Fruit fly (Drosophila melanogaster) whole organism, embryonic: ENCODE results near the gene CG16775.
A peak's percentile ranks its signal among the peaks of the same experiment; 100 is the strongest.

Experiments
- CG10267 ChIP-seq: fragments of 200-800 bp; sonication (Bioruptor generic); optimal IDR thresholded peaks from 2 replicates; lab custom pipeline; 2018; ENCODE audit warnings: missing biosample characterization, mild to moderate bottlenecking, missing genetic modification characterization, moderate library complexity
- CG12155 ChIP-seq: fragments of 200-800 bp; sonication (Bioruptor generic); optimal IDR thresholded peaks from 3 replicates; lab custom pipeline; 2016; ENCODE audit warnings: missing biosample characterization, missing genetic modification characterization
- CG12391 ChIP-seq: fragments of 200-800 bp; sonication (Bioruptor generic); optimal IDR thresholded peaks from 3 replicates; lab custom pipeline; 2018; ENCODE audit warnings: missing biosample characterization, mild to moderate bottlenecking, missing genetic modification characterization, moderate library complexity
- CG12659 ChIP-seq: fragments of 200-800 bp; sonication (Bioruptor generic); optimal IDR thresholded peaks from 3 replicates; lab custom pipeline; 2017; ENCODE audit warnings: mild to moderate bottlenecking, missing biosample characterization, missing genetic modification reagents, missing genetic modification characterization
- CG13894 ChIP-seq: fragments of 200-800 bp; sonication (Bioruptor generic); optimal IDR thresholded peaks from 3 replicates; lab custom pipeline; 2018; ENCODE audit warnings: missing biosample characterization, mild to moderate bottlenecking, missing genetic modification characterization, moderate library complexity
- CG14014 ChIP-seq: fragments of 200-800 bp; sonication (Bioruptor generic); IDR thresholded peaks from 2 replicates; pipeline ENCODE4 v1.3.6; 2022; ENCODE audit warnings: missing biosample characterization, missing genetic modification characterization
- CG15269 ChIP-seq: fragments of 200-800 bp; sonication (Bioruptor generic); optimal IDR thresholded peaks from 2 replicates; lab custom pipeline; 2018; ENCODE audit warnings: missing biosample characterization, mild to moderate bottlenecking, missing genetic modification characterization, moderate library complexity
- CG16813 ChIP-seq: fragments of 200-800 bp; sonication (Bioruptor generic); IDR thresholded peaks from 3 replicates; pipeline ENCODE4 v1.3.6; 2022; ENCODE audit warnings: missing biosample characterization, missing genetic modification characterization; ENCODE audit not compliant: partially characterized antibody
- CG18262 ChIP-seq: fragments of 200-800 bp; optimal IDR thresholded peaks from 3 replicates; lab custom pipeline; 2019; ENCODE audit warnings: missing biosample characterization, mild to moderate bottlenecking, missing genetic modification characterization, moderate library complexity
- CG2116 ChIP-seq: fragments of 200-800 bp; sonication (Bioruptor generic); optimal IDR thresholded peaks from 3 replicates; lab custom pipeline; 2018; ENCODE audit warnings: missing biosample characterization, mild to moderate bottlenecking, missing genetic modification characterization
- CG32772 ChIP-seq: fragments of 200-800 bp; sonication (Bioruptor generic); IDR thresholded peaks from 2 replicates; pipeline ENCODE4 v1.3.6; 2022; ENCODE audit warnings: missing biosample characterization, missing genetic modification characterization
- CG34422 ChIP-seq: fragments of 200-800 bp; sonication (Bioruptor generic); IDR thresholded peaks from 3 replicates; pipeline ENCODE4 v1.3.6; 2022; ENCODE audit warnings: missing biosample characterization, missing genetic modification characterization
- CG3847 ChIP-seq: fragments of 200-800 bp; sonication (Bioruptor generic); IDR thresholded peaks from 2 replicates; pipeline ENCODE4 v1.3.6; 2022; ENCODE audit warnings: missing biosample characterization, missing genetic modification characterization
- CG4617 ChIP-seq: fragments of 200-800 bp; sonication (Bioruptor generic); optimal IDR thresholded peaks from 3 replicates; lab custom pipeline; 2016; ENCODE audit warnings: missing biosample characterization, missing genetic modification characterization, borderline replicate concordance
- CG4854 ChIP-seq: fragments of 200-800 bp; sonication (Bioruptor generic); optimal IDR thresholded peaks from 2 replicates; lab custom pipeline; 2016; ENCODE audit warnings: missing biosample characterization, missing genetic modification characterization, inconsistent platforms
- CG6765 ChIP-seq: fragments of 200-800 bp; sonication (Bioruptor generic); optimal IDR thresholded peaks from 3 replicates; lab custom pipeline; 2017; ENCODE audit warnings: missing biosample characterization, mild to moderate bottlenecking, missing genetic modification characterization
- CG6854 ChIP-seq: fragments of 200-800 bp; sonication (Bioruptor generic); optimal IDR thresholded peaks from 3 replicates; lab custom pipeline; 2017; ENCODE audit warnings: missing biosample characterization, mild to moderate bottlenecking, missing genetic modification characterization
- CG8388 ChIP-seq: fragments of 200-800 bp; sonication (Bioruptor generic); optimal IDR thresholded peaks from 2 replicates; lab custom pipeline; 2019; ENCODE audit warnings: missing biosample characterization, mild to moderate bottlenecking, missing genetic modification characterization, moderate library complexity
- CG9437 ChIP-seq: fragments of 200-800 bp; sonication (Bioruptor generic); optimal IDR thresholded peaks from 2 replicates; lab custom pipeline; 2018; ENCODE audit warnings: missing biosample characterization, mild to moderate bottlenecking, missing genetic modification characterization
- Chrac-16 ChIP-seq: fragments of 200-800 bp; sonication (Bioruptor generic); optimal IDR thresholded peaks from 3 replicates; lab custom pipeline; 2016; ENCODE audit warnings: missing biosample characterization, missing genetic modification characterization
- CkIIα-i1 ChIP-seq: fragments of 200-800 bp; sonication (Bioruptor generic); IDR thresholded peaks from 2 replicates; pipeline ENCODE4 v1.3.6; 2022; ENCODE audit warnings: missing biosample characterization, missing genetic modification characterization
- Deaf1 ChIP-seq: fragments of 200-800 bp; optimal IDR thresholded peaks from 3 replicates; lab custom pipeline; 2019; ENCODE audit warnings: missing biosample characterization, mild to moderate bottlenecking, missing genetic modification characterization, moderate library complexity
- Dfd ChIP-seq, 2 experiments: fragments of >200 bp; optimal IDR thresholded peaks; 2 replicates each; lab custom pipeline; 2017; ENCODE audit warnings: missing biosample characterization in 2 of 2, missing genetic modification characterization in 2 of 2
- Drgx ChIP-seq: fragments of 200-800 bp; sonication (Bioruptor generic); IDR thresholded peaks from 2 replicates; pipeline ENCODE4 v1.3.6; 2022; ENCODE audit warnings: missing biosample characterization, missing genetic modification characterization
- Ets65A ChIP-seq: fragments of 200-800 bp; sonication (Bioruptor generic); peaks from one replicate; lab custom pipeline; 2016; ENCODE audit warnings: missing biosample characterization, missing genetic modification characterization
- Gug ChIP-seq: fragments of 200-800 bp; sonication (Bioruptor generic); IDR thresholded peaks from 4 replicates; pipeline ENCODE4 v1.3.6; 2022; ENCODE audit warnings: missing biosample characterization, missing genetic modification characterization
- HmgZ ChIP-seq: fragments of 200-800 bp; sonication (Bioruptor generic); optimal IDR thresholded peaks from 2 replicates; lab custom pipeline; 2018; ENCODE audit warnings: missing biosample characterization, mild to moderate bottlenecking, missing genetic modification characterization
- Hsf ChIP-seq: fragments of 200-800 bp; sonication (Bioruptor generic); optimal IDR thresholded peaks from 3 replicates; lab custom pipeline; 2016; ENCODE audit warnings: missing biosample characterization, missing genetic modification characterization
- Lhr ChIP-seq: fragments of 200-800 bp; sonication (Bioruptor generic); optimal IDR thresholded peaks from 3 replicates; lab custom pipeline; 2017; ENCODE audit warnings: mild to moderate bottlenecking, missing biosample characterization, missing genetic modification reagents, missing genetic modification characterization
- Myb ChIP-seq: fragments of 200-800 bp; sonication (Bioruptor generic); optimal IDR thresholded peaks from 2 replicates; lab custom pipeline; 2016; ENCODE audit warnings: missing biosample characterization, missing genetic modification characterization
- Rfx ChIP-seq: fragments of 200-800 bp; sonication (Bioruptor generic); IDR thresholded peaks from 2 replicates; pipeline ENCODE4 v1.3.6; 2022; ENCODE audit warnings: missing biosample characterization, missing genetic modification characterization
- Sin3A ChIP-seq: fragments of >200 bp; optimal IDR thresholded peaks from 2 replicates; lab custom pipeline; 2018
- Six4 ChIP-seq: fragments of 200-800 bp; sonication (Bioruptor generic); optimal IDR thresholded peaks from 2 replicates; lab custom pipeline; 2016; ENCODE audit warnings: missing biosample characterization, missing genetic modification characterization
- Sry-δ ChIP-seq: fragments of 200-800 bp; sonication (Bioruptor generic); optimal IDR thresholded peaks from 2 replicates; lab custom pipeline; 2016; ENCODE audit warnings: missing biosample characterization, missing genetic modification characterization
- bsh ChIP-seq, 2 experiments: fragments of 200-800 bp; sonication (Bioruptor generic); optimal IDR thresholded peaks; 2 replicates each; lab custom pipeline; 2017 to 2018; ENCODE audit warnings: mild to moderate bottlenecking in 2 of 2, missing biosample characterization in 2 of 2, missing genetic modification characterization in 2 of 2, moderate library complexity in 1 of 2
- chm ChIP-seq: fragments of 200-800 bp; sonication (Bioruptor generic); IDR thresholded peaks from 2 replicates; pipeline ENCODE4 v1.3.6; 2022; ENCODE audit warnings: missing biosample characterization, missing genetic modification characterization
- crc ChIP-seq: fragments of 200-800 bp; sonication (Bioruptor generic); optimal IDR thresholded peaks from 2 replicates; lab custom pipeline; 2016; ENCODE audit warnings: missing biosample characterization, missing genetic modification characterization
- crol ChIP-seq: fragments of 200-800 bp; sonication (Bioruptor generic); IDR thresholded peaks from 2 replicates; pipeline ENCODE4 v1.3.6; 2022; ENCODE audit warnings: missing biosample characterization, missing genetic modification characterization
- gcm ChIP-seq: fragments of 200-800 bp; sonication (Bioruptor generic); optimal IDR thresholded peaks from 2 replicates; lab custom pipeline; 2019; ENCODE audit warnings: missing biosample characterization, mild to moderate bottlenecking, missing genetic modification characterization, moderate library complexity
- gem ChIP-seq: fragments of 200-800 bp; sonication (Bioruptor generic); optimal IDR thresholded peaks from 2 replicates; lab custom pipeline; 2019; ENCODE audit warnings: missing biosample characterization, mild to moderate bottlenecking, missing genetic modification characterization, moderate library complexity
- lola ChIP-seq, 3 experiments: fragments of >200 bp in 2 of 3; fragments of 200-800 bp in 1 of 3; sonication (Bioruptor generic) in 1 of 3; optimal IDR thresholded peaks; 2 replicates each; lab custom pipeline; 2017 to 2019; ENCODE audit warnings: missing biosample characterization in 3 of 3, missing genetic modification characterization in 3 of 3, mild to moderate bottlenecking in 1 of 3, moderate library complexity in 1 of 3
- luna ChIP-seq: fragments of 200-800 bp; sonication (Bioruptor generic); optimal IDR thresholded peaks from 2 replicates; lab custom pipeline; 2016; ENCODE audit warnings: missing biosample characterization, missing genetic modification characterization
- nerfin-1 ChIP-seq: fragments of 200-800 bp; sonication (Bioruptor generic); optimal IDR thresholded peaks from 3 replicates; lab custom pipeline; 2019; ENCODE audit warnings: missing biosample characterization, mild to moderate bottlenecking, missing genetic modification characterization, moderate library complexity
- nmo ChIP-seq: fragments of 200-800 bp; sonication (Bioruptor generic); optimal IDR thresholded peaks from 2 replicates; lab custom pipeline; 2018; ENCODE audit warnings: missing biosample characterization, mild to moderate bottlenecking, missing genetic modification characterization, moderate library complexity
- phol ChIP-seq: fragments of 200-800 bp; sonication (Bioruptor generic); optimal IDR thresholded peaks from 3 replicates; lab custom pipeline; 2018; ENCODE audit warnings: missing biosample characterization, mild to moderate bottlenecking, missing genetic modification characterization, moderate library complexity
- seq ChIP-seq: fragments of 200-800 bp; sonication (Bioruptor generic); IDR thresholded peaks from 2 replicates; pipeline ENCODE4 v1.3.6; 2022; ENCODE audit warnings: missing biosample characterization, missing genetic modification characterization
- sisA ChIP-seq: fragments of 200-800 bp; sonication (Bioruptor generic); IDR thresholded peaks from 2 replicates; pipeline ENCODE4 v1.3.6; 2022; ENCODE audit warnings: missing biosample characterization, missing genetic modification characterization
- sna ChIP-seq: fragments of 200-800 bp; sonication (Bioruptor generic); IDR thresholded peaks from 2 replicates; pipeline ENCODE4 v1.3.6; 2022; ENCODE audit warnings: missing biosample characterization, missing genetic modification characterization; ENCODE audit not compliant: partially characterized antibody
- so ChIP-seq: fragments of 200-800 bp; sonication (Bioruptor generic); IDR thresholded peaks from 3 replicates; pipeline ENCODE4 v1.3.6; 2022; ENCODE audit warnings: missing biosample characterization, missing genetic modification characterization
- sr ChIP-seq: fragments of 200-800 bp; sonication (Bioruptor generic); IDR thresholded peaks from 3 replicates; pipeline ENCODE4 v1.3.6; 2022; ENCODE audit warnings: missing biosample characterization, missing genetic modification characterization
- vnd ChIP-seq: fragments of 200-800 bp; sonication (Bioruptor generic); IDR thresholded peaks from 3 replicates; pipeline ENCODE4 v1.3.6; 2022; ENCODE audit warnings: missing biosample characterization, missing genetic modification characterization; ENCODE audit not compliant: partially characterized antibody
- wdn ChIP-seq: fragments of 200-800 bp; sonication (Bioruptor generic); IDR thresholded peaks from 2 replicates; pipeline ENCODE4 v1.3.6; 2022; ENCODE audit warnings: missing biosample characterization, missing genetic modification characterization
- zf30C ChIP-seq: fragments of 200-800 bp; sonication (Bioruptor generic); optimal IDR thresholded peaks from 3 replicates; lab custom pipeline; 2018; ENCODE audit warnings: missing biosample characterization, mild to moderate bottlenecking, missing genetic modification characterization

Gene CG16775

DNA sequence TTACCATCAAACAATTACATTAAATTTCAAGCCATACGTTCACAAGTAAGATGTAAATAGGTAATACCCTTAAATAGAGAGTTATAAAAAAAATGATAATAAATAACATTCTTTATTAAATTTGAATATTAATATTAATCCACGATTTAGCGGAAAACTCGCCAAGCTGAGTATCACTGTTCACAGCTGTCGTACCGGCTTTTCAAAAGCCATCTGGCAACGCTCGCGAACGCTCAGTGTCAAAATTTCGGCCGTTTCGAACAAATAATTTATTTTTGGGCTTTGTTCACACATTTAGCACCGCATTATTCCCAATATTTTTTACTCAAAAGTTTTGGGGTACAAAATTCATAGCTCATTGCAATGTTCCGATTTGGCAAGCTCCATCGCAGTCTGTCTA is 36.9 kb downstream of the CG16775 start, which contains the start of gene TrpRS-m (continued):
- TF ChIP-seq luna (GFP tag; lab: Kevin White, UChicago) (no peak), seq (GFP tag; lab: Robert Waterston, UW) (no peak), CG2116 (peak; percentile 14), Chrac-16 (GFP tag; lab: Kevin White, UChicago) (no peak), Ets65A (GFP tag; lab: Kevin White, UChicago) (no peak), Lhr (no peak), sr (no peak), CG6765 (GFP tag; lab: Kevin White, UChicago) (no peak), crc (GFP tag; lab: Kevin White, UChicago) (no peak), CG10267 (no peak), CG14014 (GFP tag; lab: Robert Waterston, UW) (no peak), CG18262 (tag; lab: Kevin White, UChicago) (no peak), Dfd (GFP tag; optimal IDR thresholded peaks at IDR 0.05; lab: Kevin White, UChicago) (no peak), gcm (GFP tag; lab: Kevin White, UChicago) (no peak), HmgZ (peak; percentile 1), phol (peak; percentile 23), CG16813 (GFP tag; lab: Robert Waterston, UW) (no peak), CG12391 (peak; percentile 23), CG12659 (GFP tag; lab: Kevin White, UChicago) (peak; percentile 5), CG15269 (peak; percentile 6), chm (no peak), CkIIα-i1 (GFP tag; lab: Robert Waterston, UW) (no peak), nerfin-1 (no peak), nmo (GFP tag; lab: Kevin White, UChicago) (peak; percentile 4), CG6854 (GFP tag; lab: Kevin White, UChicago) (no peak), CG13894 (no peak), Myb (GFP tag; lab: Kevin White, UChicago) (peak; percentile 30), CG4617 (peak; percentile 1)

DNA sequence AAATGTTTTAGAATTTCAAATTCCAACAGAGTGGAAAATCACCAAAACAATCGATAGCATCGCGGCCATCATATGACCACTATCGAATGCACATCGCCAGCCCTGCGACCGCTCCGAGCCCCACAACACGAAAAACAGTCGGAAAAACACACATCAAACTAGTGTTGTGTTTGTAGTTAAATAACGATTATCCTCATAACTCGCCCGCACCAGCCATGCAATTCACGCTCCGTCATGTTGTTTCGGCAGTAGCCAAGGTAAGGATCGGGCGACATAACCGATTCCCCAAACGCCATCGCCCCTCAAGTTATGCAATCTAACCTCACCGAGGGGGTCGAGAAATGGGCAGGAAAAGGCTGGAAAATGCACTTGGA is 39.5 kb downstream of the CG16775 start:
- TF ChIP-seq zf30C (no peak), CG32772 (GFP tag; lab: Robert Waterston, UW) (no peak), CG12155 (GFP tag; lab: Kevin White, UChicago) (no peak), CG12391 (no peak), lola (GFP tag; optimal IDR thresholded peaks at IDR 0.05; lab: Kevin White, UChicago) (no peak), CG34422 (GFP tag; lab: Robert Waterston, UW) (peak; percentile 66), bsh (GFP tag; optimal IDR thresholded peaks at IDR 0.05; lab: Kevin White, UChicago) (no peak), CG9437 (GFP tag; lab: Kevin White, UChicago) (no peak), CG3847 (GFP tag; lab: Robert Waterston, UW) (peak; percentile 35; the same call in 1 of the 2 replicates), Rfx (GFP tag; lab: Robert Waterston, UW) (peak; percentile 63; the same call in 1 of the 2 replicates), CG4854 (GFP tag; lab: Kevin White, UChicago) (no peak), CG8388 (no peak), Hsf (GFP tag; lab: Kevin White, UChicago) (peak; percentile 5), sisA (GFP tag; lab: Robert Waterston, UW) (peak; percentile 11; the same call in 1 of the 2 replicates), Sin3A (peak; percentile 24), sna (GFP tag; lab: Robert Waterston, UW) (peak; percentile 60), wdn (0 out of 2 replicates have a peak, but pooled peaks have one; percentile 8), vnd (GFP tag; lab: Robert Waterston, UW) (peak; percentile 69), crol (GFP tag; lab: Robert Waterston, UW) (peak; percentile 56), Drgx (GFP tag; lab: Robert Waterston, UW) (peak; percentile 20; the same call in 1 of the 2 replicates), gem (tag; lab: Kevin White, UChicago) (no peak), Deaf1 (tag; lab: Kevin White, UChicago) (peak; percentile 36), Sry-δ (GFP tag; lab: Kevin White, UChicago) (peak; percentile 45), Six4 (no peak), so (GFP tag; lab: Robert Waterston, UW) (no peak), Gug (GFP tag; lab: Robert Waterston, UW) (peak; percentile 38; the same call in 1 of the 4 replicates)
